Worm (Caenorhabditis elegans): ENCODE results near the gene fbxb-59.

DNA sequence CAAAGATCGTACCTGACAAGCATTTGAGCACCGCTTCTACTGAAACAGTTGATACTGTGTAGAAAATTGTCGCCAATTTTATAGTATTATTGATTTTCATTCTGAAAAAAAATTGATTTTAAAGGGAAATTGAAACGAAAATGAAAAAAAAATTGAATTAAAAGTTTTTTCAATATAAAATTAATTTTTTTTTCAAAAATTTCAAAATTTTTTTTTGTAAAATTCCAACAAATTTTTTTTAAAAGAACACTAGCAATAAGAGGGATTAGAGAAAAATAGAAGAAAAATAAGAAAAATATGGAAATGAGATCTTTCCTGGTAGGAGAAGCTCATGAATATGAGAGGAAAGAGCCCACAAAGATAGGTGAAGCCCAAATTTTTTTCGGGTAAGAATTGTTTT, 9.2 kb upstream of the fbxb-59 start, which contains the start of gene Y113G7B.11:
- no peak for TF ChIP-seq ceh-18 (tag; optimal IDR thresholded peaks at IDR 0.05)
- TF ChIP-seq ets-4 (tag; optimal IDR thresholded peaks at IDR 0.05): no peak
- no peak for TF ChIP-seq ceh-6 (GFP tag; optimal IDR thresholded peaks at IDR 0.05)
- no peak for TF ChIP-seq dmd-4 (tag; optimal IDR thresholded peaks at IDR 0.05; ENCODE audit: borderline replicate concordance)
- no peak for TF ChIP-seq ama-1 (optimal IDR thresholded peaks at IDR 0.05)
- TF ChIP-seq syd-9 (tag; optimal IDR thresholded peaks at IDR 0.05): no peak
- TF ChIP-seq hlh-6 (tag; optimal IDR thresholded peaks at IDR 0.05): no peak
- TF ChIP-seq dve-1 (tag; optimal IDR thresholded peaks at IDR 0.05): no peak
- TF ChIP-seq K02D7.2 (tag; optimal IDR thresholded peaks at IDR 0.05): no peak

All from whole organism, late embryonic.